Fruit fly (Drosophila melanogaster): ENCODE data around the gene CG44000.

- TF ChIP-seq lola (GFP tag; optimal IDR thresholded peaks at IDR 0.05) = no peak
- no peak for TF ChIP-seq CG32264 (GFP tag; optimal IDR thresholded peaks at IDR 0.05)
- TF ChIP-seq Hnf4 (GFP tag; optimal IDR thresholded peaks at IDR 0.05) = no peak
- TF ChIP-seq dl (GFP tag; optimal IDR thresholded peaks at IDR 0.05; ENCODE audit: insufficient read depth in 1 of 2, partially characterized antibody in 2 of 2) = no peak
- no peak for TF ChIP-seq psq (GFP tag; optimal IDR thresholded peaks at IDR 0.05)
Measured at dm6 chr2L:5060515-5060914, 17.4 kb downstream of the CG44000 start, which contains the start of gene qtc.
